Worm (Caenorhabditis elegans) whole organism, late embryonic: ENCODE data around the gene gnrr-5.

Experiments
- ama-1 ChIP-seq: fragments of 150-350 bp; optimal IDR thresholded peaks from 2 replicates; lab custom pipeline; 2014
- elt-2 ChIP-seq: sonication (generic microtip); optimal IDR thresholded peaks from 2 replicates; lab custom pipeline; 2016; ENCODE audit warnings: missing genetic modification reagents, missing genetic modification characterization, missing compliant biosample characterization
- fax-1 ChIP-seq: sonication (generic microtip); optimal IDR thresholded peaks from 2 replicates; lab custom pipeline; 2016; ENCODE audit warnings: missing genotype, missing genetic modification characterization, missing compliant biosample characterization
- hlh-6 ChIP-seq: sonication (generic microtip); optimal IDR thresholded peaks from 2 replicates; lab custom pipeline; 2016; ENCODE audit warnings: missing genotype, missing genetic modification characterization, missing compliant biosample characterization
- nhr-232 ChIP-seq: sonication (generic microtip); optimal IDR thresholded peaks from 2 replicates; lab custom pipeline; 2016; ENCODE audit warnings: missing genetic modification characterization, missing compliant biosample characterization
- pha-4 ChIP-seq: fragments of 150-350 bp; optimal IDR thresholded peaks from 2 replicates; lab custom pipeline; 2018; ENCODE audit warnings: missing biosample characterization, missing genetic modification reagents, missing genetic modification characterization
- sox-4 ChIP-seq: sonication (generic microtip); optimal IDR thresholded peaks from 2 replicates; lab custom pipeline; 2017; ENCODE audit warnings: mild to moderate bottlenecking, missing genetic modification characterization, inconsistent platforms, missing compliant biosample characterization

ce11 chrV:4503868-4504365 lies 49.4 kb upstream of the gnrr-5 start:
- TF ChIP-seq elt-2 (tag; lab: Kevin White, UChicago) (no peak), pha-4 (no peak), sox-4 (tag; lab: Kevin White, UChicago) (no peak), nhr-232 (tag; lab: Kevin White, UChicago) (no peak), hlh-6 (tag; lab: Kevin White, UChicago) (no peak), ama-1 (lab: Kevin White, UChicago) (no peak), fax-1 (tag; lab: Kevin White, UChicago) (no peak)
